Fruit fly (Drosophila melanogaster) whole organism, prepupa: ENCODE data around the gene Non3.

Experiments
- CG16779 ChIP-seq: fragments of 200-800 bp; sonication (Bioruptor generic); optimal IDR thresholded peaks from 3 replicates; lab custom pipeline; 2017; ENCODE audit warnings: missing biosample characterization, mild to moderate bottlenecking, missing genetic modification characterization
- CG8119 ChIP-seq: fragments of 200-800 bp; sonication (Bioruptor generic); IDR thresholded peaks from 3 replicates; pipeline ENCODE4 v1.3.6; 2022; ENCODE audit warnings: missing biosample characterization, missing genetic modification characterization
- Hr39 ChIP-seq: fragments of 200-800 bp; sonication (Bioruptor generic); optimal IDR thresholded peaks from 2 replicates; lab custom pipeline; 2016; ENCODE audit warnings: missing biosample characterization, missing genetic modification characterization
- cyc ChIP-seq: fragments of 200-800 bp; sonication (Bioruptor generic); optimal IDR thresholded peaks from 3 replicates; lab custom pipeline; 2016; ENCODE audit warnings: missing biosample characterization, missing genetic modification characterization
- spab ChIP-seq: fragments of 200-800 bp; sonication (Bioruptor generic); optimal IDR thresholded peaks from 2 replicates; lab custom pipeline; 2017; ENCODE audit warnings: missing biosample characterization, mild to moderate bottlenecking, missing genetic modification characterization, missing genetic modification reagents
- topi ChIP-seq: fragments of 200-800 bp; sonication (Bioruptor generic); optimal IDR thresholded peaks from 3 replicates; lab custom pipeline; 2016; ENCODE audit warnings: missing biosample characterization, missing genetic modification characterization

dm6 chr3R:18250815-18251214, 27.3 kb downstream of the Non3 start, which contains the start of gene CG18598:
- TF ChIP-seq topi (GFP tag; lab: Kevin White, UChicago) (no peak), spab (no peak), CG8119 (GFP tag; lab: Robert Waterston, UW) (no peak), CG16779 (tag; lab: Kevin White, UChicago) (no peak), Hr39 (no peak), cyc (GFP tag; lab: Kevin White, UChicago) (no peak)
